In the genomic region with DNA sequence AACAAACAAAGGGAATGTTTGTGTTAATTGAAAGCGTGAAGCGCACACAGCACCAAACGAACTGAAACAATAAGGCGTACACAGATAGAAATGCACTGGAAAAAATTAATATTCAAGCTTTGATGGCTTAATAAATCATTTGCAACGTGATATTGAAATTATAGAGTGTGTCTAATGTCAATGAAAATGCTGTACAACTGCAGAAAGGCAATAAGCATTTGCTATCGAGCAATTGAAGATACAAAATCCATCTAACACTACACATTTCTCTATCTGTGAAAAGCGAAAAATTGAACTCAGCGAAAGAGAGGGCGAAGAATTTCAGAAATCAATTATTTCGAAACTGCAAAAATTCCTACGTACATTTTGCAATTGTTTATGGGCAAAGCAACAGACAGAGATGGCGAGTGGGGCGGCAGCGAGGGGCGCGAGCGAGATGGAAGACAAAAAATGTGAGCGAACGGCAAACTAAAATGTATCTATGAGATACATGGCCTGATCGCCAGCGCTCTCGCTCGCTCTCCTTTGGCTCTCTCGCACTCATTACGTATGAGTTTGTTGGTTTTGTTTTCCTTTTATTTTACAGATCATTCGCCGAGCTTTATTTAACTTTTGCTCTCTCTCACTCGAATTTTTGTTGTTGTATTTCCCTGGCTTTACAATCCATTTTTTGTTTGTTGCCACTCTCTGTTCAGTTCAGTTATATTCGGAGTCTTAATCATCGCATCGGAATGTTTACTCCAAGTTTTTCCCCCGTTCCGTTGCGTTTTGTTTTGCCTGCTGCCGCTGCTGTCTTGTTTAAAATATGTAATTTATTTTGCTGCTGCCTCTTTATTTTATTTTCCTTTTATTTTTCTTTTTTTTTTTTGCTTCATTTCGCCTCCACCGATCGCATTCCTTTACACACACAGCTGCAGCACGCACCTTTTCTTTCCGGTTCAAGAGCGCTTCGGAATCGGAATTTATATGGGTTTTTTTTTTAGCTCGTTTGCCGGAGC, we compare ENCODE assay signal across 1 fruit fly cellular context.
A peak's percentile ranks its signal among the peaks of the same experiment; 100 is the strongest.
TF ChIP-seq lines count a peak whose summit lies in the region.

No protein-coding gene starts in this region.

TF ChIP-seq in whole organism, embryonic, 481 proteins besides CTCF, POLR2A, EP300 and RAD21 (continued from another document):
- TF ChIP-seq crol (GFP tag; IDR thresholded peaks at IDR 0.05; lab: Robert Waterston, UW), result peak; percentile 6; the same call in 1 of the 2 replicates
- peak; percentile 19 for TF ChIP-seq schlank (tag; optimal IDR thresholded peaks at IDR 0.05; lab: Kevin White, UChicago)
- peak; percentile 71 for TF ChIP-seq CG17361 (GFP tag; IDR thresholded peaks at IDR 0.05; lab: Robert Waterston, UW)
- no peak for TF ChIP-seq oc (tag; optimal IDR thresholded peaks at IDR 0.05; lab: Kevin White, UChicago)
- peak; percentile 27; the same call in 1 of the 3 replicates for TF ChIP-seq CG2199 (GFP tag; IDR thresholded peaks at IDR 0.05; lab: Robert Waterston, UW)
- peak; percentile 73 for TF ChIP-seq Hsf (GFP tag; optimal IDR thresholded peaks at IDR 0.05; lab: Kevin White, UChicago)
- no peak for TF ChIP-seq pita (GFP tag; optimal IDR thresholded peaks at IDR 0.05; lab: Kevin White, UChicago)
- peak; percentile 68 for TF ChIP-seq BtbVII (GFP tag; optimal IDR thresholded peaks at IDR 0.05; lab: Kevin White, UChicago)
- TF ChIP-seq CG11085 (GFP tag; IDR thresholded peaks at IDR 0.05; lab: Robert Waterston, UW), result no peak
- no peak for TF ChIP-seq Hr39 (optimal IDR thresholded peaks at IDR 0.05; lab: Kevin White, UChicago)
- TF ChIP-seq onecut (GFP tag; IDR thresholded peaks at IDR 0.05; lab: Robert Waterston, UW), result no peak
- peak; percentile 59 for TF ChIP-seq CG10979 (tag; optimal IDR thresholded peaks at IDR 0.05; lab: Kevin White, UChicago)
- TF ChIP-seq CG5953 (GFP tag; IDR thresholded peaks at IDR 0.05; lab: Robert Waterston, UW), result no peak
- no peak for TF ChIP-seq CG12299 (tag; optimal IDR thresholded peaks at IDR 0.05; lab: Kevin White, UChicago)
- TF ChIP-seq sc (optimal IDR thresholded peaks at IDR 0.05; lab: Kevin White, UChicago), result no peak
- TF ChIP-seq sc (GFP tag; optimal IDR thresholded peaks at IDR 0.05; lab: Kevin White, UChicago), result peak; percentile 27
- TF ChIP-seq CG6683 (GFP tag; optimal IDR thresholded peaks at IDR 0.05; lab: Kevin White, UChicago), result no peak
- no peak for TF ChIP-seq Opbp (GFP tag; IDR thresholded peaks at IDR 0.05; lab: Robert Waterston, UW; ENCODE audit: partially characterized antibody)
- peak; percentile 68 for TF ChIP-seq az2 (GFP tag; optimal IDR thresholded peaks at IDR 0.05; lab: Kevin White, UChicago)
- peak; percentile 35 for TF ChIP-seq cwo (GFP tag; optimal IDR thresholded peaks at IDR 0.05; lab: Kevin White, UChicago)
- peak; percentile 57 for TF ChIP-seq CG8944 (GFP tag; optimal IDR thresholded peaks at IDR 0.05; lab: Kevin White, UChicago)
- TF ChIP-seq yki (optimal IDR thresholded peaks at IDR 0.05; lab: Kevin White, UChicago), result peak; percentile 21
- no peak for TF ChIP-seq stwl (tag; optimal IDR thresholded peaks at IDR 0.05; lab: Kevin White, UChicago)
- peak; percentile 0 for TF ChIP-seq CG34376 (GFP tag; optimal IDR thresholded peaks at IDR 0.05; lab: Kevin White, UChicago)
- no peak for TF ChIP-seq Usf (GFP tag; optimal IDR thresholded peaks at IDR 0.05; lab: Kevin White, UChicago)
- TF ChIP-seq CG12236 (GFP tag; optimal IDR thresholded peaks at IDR 0.05; lab: Kevin White, UChicago), result peak; percentile 55
- TF ChIP-seq CG4854 (GFP tag; optimal IDR thresholded peaks at IDR 0.05; lab: Kevin White, UChicago), result peak; percentile 29
- TF ChIP-seq CG11696 (GFP tag; IDR thresholded peaks at IDR 0.05; lab: Robert Waterston, UW), result 0 out of 2 replicates have a peak, but pooled peaks have one; percentile 50
- peak; percentile 28 for TF ChIP-seq Lpt (GFP tag; optimal IDR thresholded peaks at IDR 0.05; lab: Kevin White, UChicago)
- TF ChIP-seq Meics (GFP tag; optimal IDR thresholded peaks at IDR 0.05; lab: Kevin White, UChicago), result peak; percentile 55
- 0 out of 2 replicates have a peak, but pooled peaks have one; percentile 16 for TF ChIP-seq peb (GFP tag; IDR thresholded peaks at IDR 0.05; lab: Robert Waterston, UW)
- no peak for TF ChIP-seq bigmax (GFP tag; optimal IDR thresholded peaks at IDR 0.05; lab: Kevin White, UChicago)
- TF ChIP-seq CG12104 (GFP tag; optimal IDR thresholded peaks at IDR 0.05; lab: Kevin White, UChicago), result no peak
- peak; percentile 16 for TF ChIP-seq emc (GFP tag; optimal IDR thresholded peaks at IDR 0.05; lab: Kevin White, UChicago)
- peak; percentile 35 for TF ChIP-seq CG3407 (GFP tag; optimal IDR thresholded peaks at IDR 0.05; lab: Kevin White, UChicago)
- peak; percentile 7 for TF ChIP-seq ERR (GFP tag; optimal IDR thresholded peaks at IDR 0.05; lab: Kevin White, UChicago)
- no peak for TF ChIP-seq CG13894 (tag; optimal IDR thresholded peaks at IDR 0.05; lab: Kevin White, UChicago)
- peak; percentile 71 for TF ChIP-seq Fer3 (tag; optimal IDR thresholded peaks at IDR 0.05; lab: Kevin White, UChicago)
- TF ChIP-seq maf-S (GFP tag; optimal IDR thresholded peaks at IDR 0.05; lab: Kevin White, UChicago), result peak; percentile 70
- peak; percentile 54; the same call in 2 of the 3 replicates for TF ChIP-seq gce (GFP tag; IDR thresholded peaks at IDR 0.05; lab: Robert Waterston, UW)
- peak; percentile 77 for TF ChIP-seq CG32767 (GFP tag; IDR thresholded peaks at IDR 0.05; lab: Robert Waterston, UW)
